Worm (Caenorhabditis elegans): ENCODE measurements around the gene lat-1.

ce11 chrII:8899357-8899748, 2.7 kb downstream of the lat-1 start:
- TF ChIP-seq ces-1 (GFP tag; optimal IDR thresholded peaks at IDR 0.05) (no peak), nhr-102 (tag; optimal IDR thresholded peaks at IDR 0.05) (no peak), skn-1 (tag; optimal IDR thresholded peaks at IDR 0.05) (no peak), mdl-1 (tag; optimal IDR thresholded peaks at IDR 0.05) (no peak), nhr-76 (tag; optimal IDR thresholded peaks at IDR 0.05) (no peak), fos-1 (tag; optimal IDR thresholded peaks at IDR 0.05) (no peak), zfp-3 (GFP tag; conservative IDR thresholded peaks at IDR 0.05) (no peak), dmd-8 (GFP tag; IDR thresholded peaks at IDR 0.05) (no peak)
